Worm (Caenorhabditis elegans) whole organism, L3 larva: ENCODE measurements around the gene ZK1240.3.

ENCODE experiments used
- ama-1 ChIP-seq: fragments of 150-350 bp; optimal IDR thresholded peaks from 2 replicates; lab custom pipeline; 2018
- egl-5 ChIP-seq: fragments of 150-350 bp; optimal IDR thresholded peaks from 2 replicates; lab custom pipeline; 2017; ENCODE audit warnings: missing biosample characterization, missing genetic modification reagents, missing genetic modification characterization, inconsistent platforms
- elt-3 ChIP-seq, 3 experiments: fragments of 150-350 bp in 1 of 3; sonication (generic microtip) in 2 of 3; optimal IDR thresholded peaks; 2 replicates in 2 of 3; 4 replicates in 1 of 3; lab custom pipeline; 2014 to 2017; ENCODE audit warnings: missing biosample characterization in 3 of 3, missing genetic modification characterization in 3 of 3
- lsy-12 ChIP-seq: sonication (generic microtip); optimal IDR thresholded peaks from 2 replicates; lab custom pipeline; 2016; ENCODE audit warnings: mild to moderate bottlenecking, missing genetic modification characterization, missing compliant biosample characterization
- mdl-1 ChIP-seq: fragments of 150-350 bp; optimal IDR thresholded peaks from 2 replicates; lab custom pipeline; 2014; ENCODE audit warnings: missing biosample characterization, missing genetic modification characterization

DNA sequence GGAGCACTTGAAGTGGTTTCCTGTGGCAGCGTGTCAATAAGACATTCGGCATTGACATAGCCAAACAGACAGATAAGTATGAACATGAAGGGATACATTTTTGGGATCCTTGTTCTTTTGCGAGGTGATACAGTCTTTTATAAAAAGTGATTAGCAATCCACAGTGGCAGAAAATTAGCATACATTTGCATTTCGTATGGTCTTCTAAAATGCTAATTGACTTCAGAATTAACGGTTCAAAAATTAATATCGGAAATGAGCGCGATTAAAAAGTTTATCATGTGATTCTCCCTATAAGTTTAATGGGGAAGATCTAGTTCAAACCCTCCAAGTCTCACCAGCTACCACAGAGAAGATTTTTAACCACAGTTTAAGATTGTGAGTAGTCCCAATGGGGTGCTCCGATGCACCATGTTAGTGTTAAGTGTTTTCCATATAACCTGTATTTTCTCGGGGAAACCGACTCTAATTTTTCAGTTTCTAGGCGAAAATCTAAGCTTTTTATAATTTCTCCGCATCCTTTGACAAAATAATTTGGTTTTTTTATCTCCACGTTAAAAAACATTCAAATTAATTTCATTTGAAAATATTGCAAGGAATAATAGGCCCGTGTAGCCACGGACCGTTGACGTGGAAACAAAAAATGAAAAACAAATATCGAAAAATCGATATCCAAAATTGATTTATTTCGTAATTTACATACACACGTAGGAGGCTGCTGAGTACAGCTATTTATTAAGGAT is 46.7 kb downstream of the ZK1240.3 start, which contains the start of the genes F43C11.12 and F16G10.5:
- TF ChIP-seq elt-3 (tag; optimal IDR thresholded peaks at IDR 0.05; lab: Kevin White, UChicago) (no peak), ama-1 (lab: Kevin White, UChicago) (no peak), lsy-12 (tag; lab: Kevin White, UChicago) (no peak), egl-5 (tag; lab: Kevin White, UChicago) (no peak), mdl-1 (no peak)
